Worm (Caenorhabditis elegans) whole organism, late embryonic: ENCODE measurements around the gene mab-7.

ENCODE experiments used
- ceh-34 ChIP-seq: sonication (generic microtip); optimal IDR thresholded peaks from 2 replicates; lab custom pipeline; 2016; ENCODE audit warnings: mild to moderate bottlenecking, missing genetic modification characterization, missing compliant biosample characterization
- ceh-9 ChIP-seq: sonication (generic microtip); optimal IDR thresholded peaks from 2 replicates; lab custom pipeline; 2016; ENCODE audit warnings: mild to moderate bottlenecking, missing genetic modification characterization, inconsistent platforms, missing compliant biosample characterization
- dmd-4 ChIP-seq: sonication (generic microtip); optimal IDR thresholded peaks from 2 replicates; lab custom pipeline; 2016; ENCODE audit warnings: borderline replicate concordance, missing genetic modification characterization, missing compliant biosample characterization
- hlh-30 ChIP-seq: sonication (generic microtip); optimal IDR thresholded peaks from 2 replicates; lab custom pipeline; 2017; ENCODE audit warnings: antibody characterized with exemption, missing genetic modification characterization, missing compliant biosample characterization; ENCODE audit not compliant: insufficient read depth
- nfya-1 ChIP-seq: sonication (generic microtip); optimal IDR thresholded peaks from 2 replicates; lab custom pipeline; 2017; ENCODE audit warnings: missing genetic modification characterization, mild to moderate bottlenecking, missing compliant biosample characterization, antibody characterized with exemption, moderate library complexity
- pax-1 ChIP-seq: fragments of 150-350 bp; optimal IDR thresholded peaks from 2 replicates; lab custom pipeline; 2014; ENCODE audit warnings: missing biosample characterization, missing genetic modification characterization
- pha-4 ChIP-seq: fragments of 150-350 bp; optimal IDR thresholded peaks from 2 replicates; lab custom pipeline; 2018; ENCODE audit warnings: missing biosample characterization, missing genetic modification reagents, missing genetic modification characterization
- rnt-1 ChIP-seq: sonication (generic microtip); optimal IDR thresholded peaks from 2 replicates; lab custom pipeline; 2016; ENCODE audit warnings: missing genetic modification characterization, missing compliant biosample characterization
- sox-4 ChIP-seq: sonication (generic microtip); optimal IDR thresholded peaks from 2 replicates; lab custom pipeline; 2017; ENCODE audit warnings: mild to moderate bottlenecking, missing genetic modification characterization, inconsistent platforms, missing compliant biosample characterization
- tbx-2 ChIP-seq: sonication (generic microtip); optimal IDR thresholded peaks from 2 replicates; lab custom pipeline; 2016; ENCODE audit warnings: missing genetic modification characterization, missing compliant biosample characterization

DNA sequence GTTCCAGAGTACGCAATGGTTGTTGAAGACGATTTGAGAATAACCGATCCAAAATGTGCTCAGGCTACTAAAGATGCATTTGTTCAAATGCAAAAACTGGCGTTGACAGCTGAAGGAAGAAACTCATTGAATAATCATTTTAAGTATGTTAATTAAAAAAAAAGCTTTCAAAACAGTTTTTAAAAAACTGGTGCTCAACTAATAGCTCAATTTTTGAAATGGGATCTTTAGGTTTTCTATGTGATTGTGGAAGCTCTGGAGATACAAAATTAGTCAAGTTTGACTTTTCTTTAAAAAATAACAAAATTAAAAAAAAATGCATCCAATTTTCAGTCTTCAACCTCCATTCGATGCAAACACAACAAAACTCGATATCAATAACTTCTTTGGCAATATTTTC lies 24.2 kb downstream of the mab-7 start:
- TF ChIP-seq dmd-4 (tag; lab: Kevin White, UChicago): no peak
- TF ChIP-seq ceh-34 (tag; lab: Kevin White, UChicago): no peak
- no peak for TF ChIP-seq nfya-1
- no peak for TF ChIP-seq pax-1 (tag; lab: Kevin White, UChicago)
- no peak for TF ChIP-seq ceh-9 (tag; lab: Kevin White, UChicago)
- no peak for TF ChIP-seq rnt-1
- no peak for TF ChIP-seq pha-4 (tag; lab: Kevin White, UChicago)
- no peak for TF ChIP-seq tbx-2 (tag; lab: Kevin White, UChicago)
- TF ChIP-seq hlh-30 (tag; lab: Kevin White, UChicago): no peak
- no peak for TF ChIP-seq sox-4 (tag; lab: Kevin White, UChicago)
